Fruit fly (Drosophila melanogaster): Measurements from ENCODE around the gene CG42758.

dm6 chr3L:14537435-14537991 lies 29.7 kb upstream of the CG42758 start, which contains the start of gene Mpcp2:
- peak; percentile 6; the same call in 1 of the 2 replicates for TF ChIP-seq Ets98B (GFP tag; IDR thresholded peaks at IDR 0.05)
- TF ChIP-seq CG17806 (tag; optimal IDR thresholded peaks at IDR 0.05): no peak
- no peak for TF ChIP-seq Snoo (tag; optimal IDR thresholded peaks at IDR 0.05)
- TF ChIP-seq CG34367 (tag; optimal IDR thresholded peaks at IDR 0.05): no peak

Measured in whole organism, pupa.